Worm (Caenorhabditis elegans) whole organism, late embryonic: ENCODE data around the gene sprr-2.

ENCODE experiments used
- F13H6.1 ChIP-seq: sonication (generic microtip); optimal IDR thresholded peaks from 2 replicates; lab custom pipeline; 2016; ENCODE audit warnings: missing genetic modification characterization, missing compliant biosample characterization
- T23F11.4 ChIP-seq: fragments of 200-800 bp; sonication (Bioruptor generic); optimal IDR thresholded peaks from 2 replicates; lab custom pipeline; 2018; ENCODE audit warnings: mild to moderate bottlenecking, missing genetic modification characterization, missing compliant biosample characterization
- ahr-1 ChIP-seq: sonication (generic microtip); optimal IDR thresholded peaks from 2 replicates; lab custom pipeline; 2016; ENCODE audit warnings: missing genetic modification characterization, missing compliant biosample characterization
- fax-1 ChIP-seq: sonication (generic microtip); optimal IDR thresholded peaks from 2 replicates; lab custom pipeline; 2016; ENCODE audit warnings: missing genotype, missing genetic modification characterization, missing compliant biosample characterization
- hlh-8 ChIP-seq: sonication (generic microtip); optimal IDR thresholded peaks from 2 replicates; lab custom pipeline; 2016; ENCODE audit warnings: missing genotype, missing genetic modification characterization, missing compliant biosample characterization
- nhr-11 ChIP-seq: fragments of 150-350 bp; optimal IDR thresholded peaks from 2 replicates; lab custom pipeline; 2014; ENCODE audit warnings: missing biosample characterization, missing genetic modification characterization
- pax-1 ChIP-seq: fragments of 150-350 bp; optimal IDR thresholded peaks from 2 replicates; lab custom pipeline; 2014; ENCODE audit warnings: missing biosample characterization, missing genetic modification characterization
- ref-2 ChIP-seq: sonication (generic microtip); optimal IDR thresholded peaks from 2 replicates; lab custom pipeline; 2016; ENCODE audit warnings: missing genetic modification characterization, missing compliant biosample characterization
- ztf-16 ChIP-seq: sonication (generic microtip); optimal IDR thresholded peaks from 2 replicates; lab custom pipeline; 2017; ENCODE audit warnings: missing genetic modification characterization, missing compliant biosample characterization

ce11 chrX:14768989-14769388 lies 24.3 kb upstream of the sprr-2 start:
- TF ChIP-seq ref-2 (no peak), T23F11.4 (no peak), ahr-1 (no peak), F13H6.1 (tag; lab: Kevin White, UChicago) (no peak), pax-1 (tag; lab: Kevin White, UChicago) (no peak), ztf-16 (tag; lab: Kevin White, UChicago) (no peak), fax-1 (tag; lab: Kevin White, UChicago) (no peak), nhr-11 (no peak), hlh-8 (tag; lab: Kevin White, UChicago) (no peak)
